Fruit fly (Drosophila melanogaster): ENCODE data around the gene Jon25Bi.
A peak's percentile ranks its signal among the peaks of the same experiment; 100 is the strongest.

Gene Jon25Bi

dm6 chr2L:4906546-4907250, 48.2 kb downstream of the Jon25Bi start, which contains the start of gene snsl:
TSS of gene snsl (minus strand) at chr2L:4906762.
- TF ChIP-seq Snoo (tag; optimal IDR thresholded peaks at IDR 0.05) (peak; percentile 32), CG10348 (GFP tag; IDR thresholded peaks at IDR 0.05) (no peak), CG32121 (GFP tag; IDR thresholded peaks at IDR 0.05) (peak; percentile 45), CG15710 (tag; optimal IDR thresholded peaks at IDR 0.05) (peak; percentile 79), CG8301 (tag; optimal IDR thresholded peaks at IDR 0.05) (peak; percentile 21), Pif1B (GFP tag; optimal IDR thresholded peaks at IDR 0.05) (peak; percentile 33), Ets98B (GFP tag; IDR thresholded peaks at IDR 0.05) (peak; percentile 50), CG34367 (tag; optimal IDR thresholded peaks at IDR 0.05) (peak; percentile 46), CG9948 (tag; optimal IDR thresholded peaks at IDR 0.05) (peak; percentile 77), CG14655 (GFP tag; optimal IDR thresholded peaks at IDR 0.05) (peak; percentile 55), CG17806 (tag; optimal IDR thresholded peaks at IDR 0.05) (peak; percentile 68), fd96Ca (GFP tag; IDR thresholded peaks at IDR 0.05) (peak; percentile 71; the same call in 2 of the 3 replicates), D1 (tag; optimal IDR thresholded peaks at IDR 0.05) (peak; percentile 23), CG4496 (GFP tag; IDR thresholded peaks at IDR 0.05) (peak; percentile 56; the same call in 2 of the 3 replicates), CG8159 (tag; optimal IDR thresholded peaks at IDR 0.05) (peak; percentile 86), rn (GFP tag; IDR thresholded peaks at IDR 0.05) (no peak), EcR (GFP tag; optimal IDR thresholded peaks at IDR 0.05) (no peak), gl (tag; optimal IDR thresholded peaks at IDR 0.05) (no peak), Pif1A (GFP tag; optimal IDR thresholded peaks at IDR 0.05) (no peak), CG13204 (GFP tag; optimal IDR thresholded peaks at IDR 0.05) (peak; percentile 68), CG12605 (GFP tag; IDR thresholded peaks at IDR 0.05) (no peak)

- TF ChIP-seq CG4496 (GFP tag; IDR thresholded peaks at IDR 0.05) (0 out of 3 replicates have a peak, but pooled peaks have one; percentile 21), EcR (GFP tag; optimal IDR thresholded peaks at IDR 0.05) (peak; percentile 38), Pif1B (GFP tag; optimal IDR thresholded peaks at IDR 0.05) (no peak)
Observed at dm6 chr2L:4905365-4906280, 49.3 kb downstream of the Jon25Bi start.

Measured in whole organism, pupa.